Worm (Caenorhabditis elegans) whole organism, young adult: ENCODE data around the gene Y46G5A.28.

Experiments used
- B0336.3 ChIP-seq: fragments of 200-800 bp; sonication (Bioruptor generic); IDR thresholded peaks from 2 replicates; pipeline ENCODE4 v1.3.6; 2022; ENCODE audit warnings: missing genetic modification characterization, missing compliant biosample characterization
- C06A6.2 ChIP-seq: fragments of 200-800 bp; sonication (Bioruptor generic); conservative IDR thresholded peaks from 2 replicates; pipeline ENCODE4 v1.3.6; 2022; ENCODE audit warnings: missing genetic modification characterization, missing compliant biosample characterization
- D2030.7 ChIP-seq: fragments of 200-800 bp; sonication (Bioruptor generic); IDR thresholded peaks from 2 replicates; pipeline ENCODE4 v1.3.6; 2022; ENCODE audit warnings: missing genetic modification reagents, missing genetic modification characterization, missing compliant biosample characterization
- F10E7.11 ChIP-seq: sonication (generic microtip); optimal IDR thresholded peaks from 2 replicates; lab custom pipeline; 2017; ENCODE audit warnings: mild to moderate bottlenecking, missing genetic modification characterization, moderate library complexity, missing compliant biosample characterization
- F39B2.1 ChIP-seq: fragments of 200-800 bp; sonication (Bioruptor generic); IDR thresholded peaks from 2 replicates; pipeline ENCODE4 v1.3.6; 2022; ENCODE audit warnings: missing genetic modification reagents, missing genetic modification characterization, missing compliant biosample characterization
- F49E8.2 ChIP-seq: sonication (generic microtip); optimal IDR thresholded peaks from 3 replicates; lab custom pipeline; 2017; ENCODE audit warnings: missing genetic modification characterization, mild to moderate bottlenecking, missing compliant biosample characterization, antibody characterized with exemption, moderate library complexity; ENCODE audit not compliant: insufficient read depth
- K11D2.4 ChIP-seq: fragments of 200-800 bp; sonication (Bioruptor generic); IDR thresholded peaks from 2 replicates; pipeline ENCODE4 v1.3.6; 2022; ENCODE audit warnings: missing genetic modification reagents, missing genetic modification characterization, missing compliant biosample characterization
- T26A5.8 ChIP-seq: sonication (generic microtip); optimal IDR thresholded peaks from 2 replicates; lab custom pipeline; 2016; ENCODE audit warnings: missing genetic modification characterization, missing compliant biosample characterization
- Y79H2A.3 ChIP-seq: fragments of 200-800 bp; sonication (Bioruptor generic); conservative IDR thresholded peaks from 2 replicates; pipeline ENCODE4 v1.3.6; 2022; ENCODE audit warnings: missing genetic modification reagents, missing genetic modification characterization, missing compliant biosample characterization
- ama-1 ChIP-seq, 3 experiments: fragments of 150-350 bp in 1 of 3; sonication (generic microtip) in 2 of 3; optimal IDR thresholded peaks; 2 replicates each; lab custom pipeline; 2014 to 2018; ENCODE audit warnings: missing biosample characterization in 2 of 3, missing genetic modification characterization in 2 of 3, missing genetic modification reagents in 2 of 3
- aptf-2 ChIP-seq: fragments of 200-800 bp; sonication (Bioruptor generic); conservative IDR thresholded peaks from 2 replicates; pipeline ENCODE4 v1.3.6; 2022; ENCODE audit warnings: missing genetic modification reagents, missing genetic modification characterization, missing compliant biosample characterization
- aptf-3 ChIP-seq: fragments of 200-800 bp; sonication (Bioruptor generic); IDR thresholded peaks from 2 replicates; pipeline ENCODE4 v1.3.6; 2022; ENCODE audit warnings: missing genetic modification characterization, missing compliant biosample characterization
- athp-1 ChIP-seq: sonication (generic microtip); optimal IDR thresholded peaks from 2 replicates; lab custom pipeline; 2017; ENCODE audit warnings: mild to moderate bottlenecking, missing genetic modification characterization, missing compliant biosample characterization
- attf-3 ChIP-seq: fragments of 200-800 bp; sonication (Bioruptor generic); conservative IDR thresholded peaks from 2 replicates; pipeline ENCODE4 v1.3.6; 2022; ENCODE audit warnings: missing genetic modification reagents, missing genetic modification characterization, missing compliant biosample characterization
- attf-6 ChIP-seq: fragments of 200-800 bp; sonication (Bioruptor generic); IDR thresholded peaks from 2 replicates; pipeline ENCODE4 v1.3.6; 2022; ENCODE audit warnings: missing genetic modification reagents, missing genetic modification characterization, missing compliant biosample characterization
- ceh-100 ChIP-seq: fragments of 200-800 bp; sonication (Bioruptor generic); IDR thresholded peaks from 2 replicates; pipeline ENCODE4 v1.3.6; 2022; ENCODE audit warnings: missing genetic modification reagents, missing genetic modification characterization, missing compliant biosample characterization
- dpff-1 ChIP-seq: sonication (generic microtip); optimal IDR thresholded peaks from 2 replicates; lab custom pipeline; 2017; ENCODE audit warnings: mild to moderate bottlenecking, missing genetic modification characterization, missing compliant biosample characterization
- dpl-1 ChIP-seq: fragments of 150-350 bp; optimal IDR thresholded peaks from 2 replicates; lab custom pipeline; 2014; ENCODE audit warnings: missing biosample characterization, missing genetic modification reagents, missing genetic modification characterization
- gei-17 ChIP-seq: fragments of 200-800 bp; sonication (Bioruptor generic); optimal IDR thresholded peaks from 2 replicates; lab custom pipeline; 2018; ENCODE audit warnings: mild to moderate bottlenecking, missing genetic modification characterization, missing compliant biosample characterization
- him-1 ChIP-seq: sonication (generic microtip); optimal IDR thresholded peaks from 2 replicates; lab custom pipeline; 2016; ENCODE audit warnings: missing genotype, missing genetic modification reagents, missing genetic modification characterization, missing compliant biosample characterization
- hlh-12 ChIP-seq: sonication (generic microtip); optimal IDR thresholded peaks from 2 replicates; lab custom pipeline; 2016; ENCODE audit warnings: missing genetic modification characterization, missing compliant biosample characterization
- lag-1 ChIP-seq: fragments of 200-800 bp; sonication (Bioruptor generic); IDR thresholded peaks from 2 replicates; pipeline ENCODE4 v1.3.6; 2022; ENCODE audit warnings: missing genetic modification reagents, missing genetic modification characterization, missing compliant biosample characterization
- let-607 ChIP-seq, 2 experiments: fragments of 200-800 bp in 1 of 2; sonication (Bioruptor generic) in 1 of 2; sonication (generic microtip) in 1 of 2; optimal IDR thresholded peaks; 2 replicates each; lab custom pipeline; 2016 to 2018; ENCODE audit warnings: mild to moderate bottlenecking in 2 of 2, missing compliant biosample characterization in 2 of 2, missing genetic modification characterization in 2 of 2, moderate library complexity in 2 of 2, missing genotype in 1 of 2
- lin-26 ChIP-seq: fragments of 200-800 bp; sonication (Bioruptor generic); IDR thresholded peaks from 2 replicates; pipeline ENCODE4 v1.3.6; 2022; ENCODE audit warnings: missing genetic modification reagents, missing genetic modification characterization, missing compliant biosample characterization
- lin-40 ChIP-seq: sonication (generic microtip); optimal IDR thresholded peaks from 2 replicates; lab custom pipeline; 2016; ENCODE audit warnings: missing genetic modification characterization, mild to moderate bottlenecking, missing compliant biosample characterization, missing genotype, missing genetic modification reagents
- lsy-27 ChIP-seq: sonication (generic microtip); optimal IDR thresholded peaks from 2 replicates; lab custom pipeline; 2017; ENCODE audit warnings: missing genetic modification characterization, mild to moderate bottlenecking, missing compliant biosample characterization, antibody characterized with exemption, missing genotype, borderline replicate concordance; ENCODE audit not compliant: insufficient read depth
- madf-3 ChIP-seq: fragments of 200-800 bp; sonication (Bioruptor generic); IDR thresholded peaks from 2 replicates; pipeline ENCODE4 v1.3.6; 2022; ENCODE audit warnings: missing genetic modification reagents, missing genetic modification characterization, missing compliant biosample characterization
- madf-6 ChIP-seq: fragments of 200-800 bp; sonication (Bioruptor generic); IDR thresholded peaks from 2 replicates; pipeline ENCODE4 v1.3.6; 2022; ENCODE audit warnings: missing genetic modification reagents, missing genetic modification characterization, missing compliant biosample characterization
- mcd-1 ChIP-seq: fragments of 200-800 bp; sonication (Bioruptor generic); IDR thresholded peaks from 2 replicates; pipeline ENCODE4 v1.3.6; 2022; ENCODE audit warnings: missing genetic modification reagents, missing genetic modification characterization, missing compliant biosample characterization
- mel-28 ChIP-seq: sonication (generic microtip); optimal IDR thresholded peaks from 2 replicates; lab custom pipeline; 2016; ENCODE audit warnings: borderline replicate concordance, mild to moderate bottlenecking, missing genetic modification characterization, missing compliant biosample characterization
- nfyb-1 ChIP-seq: fragments of 200-800 bp; sonication (Bioruptor generic); IDR thresholded peaks from 2 replicates; pipeline ENCODE4 v1.3.6; 2022; ENCODE audit warnings: missing genetic modification reagents, missing genetic modification characterization, missing compliant biosample characterization
- nhr-90 ChIP-seq: sonication (generic microtip); optimal IDR thresholded peaks from 2 replicates; lab custom pipeline; 2016; ENCODE audit warnings: missing genotype, mild to moderate bottlenecking, missing genetic modification characterization, missing compliant biosample characterization
- pha-4 ChIP-seq: fragments of 150-350 bp; sonication (generic microtip); optimal IDR thresholded peaks from 2 replicates; lab custom pipeline; 2014; ENCODE audit warnings: missing biosample characterization, missing genetic modification reagents, missing genetic modification characterization
- rpc-1 ChIP-seq, 2 experiments: fragments of 150-350 bp in 1 of 2; sonication (generic microtip) in 1 of 2; optimal IDR thresholded peaks; 2 replicates each; lab custom pipeline; 2014 to 2018; ENCODE audit warnings: missing biosample characterization in 1 of 2, missing genetic modification characterization in 1 of 2, missing genetic modification reagents in 1 of 2, missing genotype in 1 of 2
- sdz-38 ChIP-seq: sonication (generic microtip); optimal IDR thresholded peaks from 2 replicates; lab custom pipeline; 2016; ENCODE audit warnings: missing genotype, missing genetic modification characterization, missing compliant biosample characterization
- snpc-1.1 ChIP-seq: sonication (generic microtip); optimal IDR thresholded peaks from 2 replicates; lab custom pipeline; 2017; ENCODE audit warnings: missing genetic modification characterization, mild to moderate bottlenecking, missing compliant biosample characterization, antibody characterized with exemption, moderate library complexity, missing genotype, missing genetic modification reagents; ENCODE audit not compliant: insufficient read depth
- snpc-4 ChIP-seq, 5 experiments: fragments of 150-350 bp in 1 of 5; sonication (generic microtip) in 4 of 5; optimal IDR thresholded peaks; 2 replicates each; lab custom pipeline; 2014 to 2018; ENCODE audit warnings: missing genetic modification characterization in 5 of 5, missing biosample characterization in 3 of 5, antibody characterized with exemption in 2 of 5, mild to moderate bottlenecking in 2 of 5, missing compliant biosample characterization in 2 of 5, missing genotype in 2 of 5, moderate library complexity in 2 of 5, missing genetic modification reagents in 1 of 5
- sptf-2 ChIP-seq: fragments of 200-800 bp; sonication (Bioruptor generic); optimal IDR thresholded peaks from 2 replicates; lab custom pipeline; 2018; ENCODE audit warnings: mild to moderate bottlenecking, missing genetic modification characterization, missing compliant biosample characterization
- tbp1 ChIP-seq: fragments of 200-800 bp; sonication (Bioruptor generic); optimal IDR thresholded peaks from 2 replicates; lab custom pipeline; 2018; ENCODE audit warnings: mild to moderate bottlenecking, missing genetic modification characterization, missing compliant biosample characterization
- unc-130 ChIP-seq: sonication (generic microtip); optimal IDR thresholded peaks from 2 replicates; lab custom pipeline; 2016; ENCODE audit warnings: missing genetic modification reagents, missing genetic modification characterization, missing compliant biosample characterization
- unc-62 ChIP-seq: fragments of 150-350 bp; optimal IDR thresholded peaks from 2 replicates; lab custom pipeline; 2014; ENCODE audit warnings: missing biosample characterization, missing genetic modification reagents, missing genetic modification characterization
- ztf-18 ChIP-seq: sonication (generic microtip); optimal IDR thresholded peaks from 2 replicates; lab custom pipeline; 2016; ENCODE audit warnings: missing genotype, mild to moderate bottlenecking, missing genetic modification characterization, missing compliant biosample characterization
- ztf-22 ChIP-seq: fragments of 200-800 bp; sonication (Bioruptor generic); optimal IDR thresholded peaks from 2 replicates; lab custom pipeline; 2018; ENCODE audit warnings: mild to moderate bottlenecking, missing genetic modification characterization, moderate library complexity, missing compliant biosample characterization
- ztf-26 ChIP-seq: sonication (generic microtip); optimal IDR thresholded peaks from 2 replicates; lab custom pipeline; 2017; ENCODE audit warnings: missing genetic modification characterization, missing compliant biosample characterization
- ztf-28 ChIP-seq: fragments of 200-800 bp; sonication (Bioruptor generic); IDR thresholded peaks from 2 replicates; pipeline ENCODE4 v1.3.6; 2022; ENCODE audit warnings: missing genetic modification reagents, missing genetic modification characterization, missing compliant biosample characterization
- ztf-3 ChIP-seq: fragments of 200-800 bp; sonication (Bioruptor generic); optimal IDR thresholded peaks from 2 replicates; lab custom pipeline; 2018; ENCODE audit warnings: mild to moderate bottlenecking, missing genetic modification characterization, missing compliant biosample characterization
- ztf-6 ChIP-seq: fragments of 200-800 bp; sonication (Bioruptor generic); IDR thresholded peaks from 2 replicates; pipeline ENCODE4 v1.3.6; 2022; ENCODE audit warnings: missing genetic modification reagents, missing genetic modification characterization, missing compliant biosample characterization

Gene Y46G5A.28

DNA sequence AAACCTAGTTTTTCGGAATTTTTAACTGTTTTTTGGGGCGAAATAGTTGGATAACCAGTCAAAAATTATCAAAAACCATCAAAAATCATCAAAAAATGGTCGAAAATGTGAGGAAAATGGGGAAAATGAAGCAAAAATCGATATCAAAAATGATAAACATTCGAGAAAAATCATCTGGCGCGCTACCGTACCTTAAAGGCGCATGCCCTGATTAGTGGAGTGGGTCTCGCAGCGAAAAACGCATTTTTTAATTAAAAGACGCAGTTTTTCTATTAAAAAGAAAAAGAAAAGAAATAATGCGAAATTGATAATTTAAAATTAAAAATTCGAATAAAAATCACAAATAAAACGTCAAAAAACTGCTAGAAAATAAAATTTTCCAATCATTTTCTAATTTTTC, 30.2 kb downstream of the Y46G5A.28 start, which contains the start of gene F35C5.1 (continued):
- TF ChIP-seq pha-4 (tag; lab: Kevin White, UChicago) (no peak), madf-6 (GFP tag; lab: Robert Waterston, UW) (peak; percentile 95), dpl-1 (GFP tag; lab: Kevin White, UChicago) (peak; percentile 76), B0336.3 (GFP tag; lab: Robert Waterston, UW) (no peak), Y79H2A.3 (GFP tag; lab: Robert Waterston, UW) (no peak), rpc-1 (optimal IDR thresholded peaks at IDR 0.05; lab: Kevin White, UChicago) (no peak), rpc-1 (tag; optimal IDR thresholded peaks at IDR 0.05; lab: Kevin White, UChicago) (no peak), mel-28 (tag; lab: Kevin White, UChicago) (no peak), T26A5.8 (no peak), ama-1 (optimal IDR thresholded peaks at IDR 0.05; lab: Kevin White, UChicago) (no peak), ama-1 (GFP tag; optimal IDR thresholded peaks at IDR 0.05; lab: Kevin White, UChicago) (no peak), tbp1 (GFP tag; lab: Kevin White, UChicago) (peak; percentile 25), ceh-100 (GFP tag; lab: Robert Waterston, UW) (no peak), attf-3 (GFP tag; lab: Robert Waterston, UW) (0 out of 2 replicates have a peak, but pooled peaks have one; percentile 18), lin-26 (GFP tag; lab: Robert Waterston, UW) (no peak), attf-6 (no peak), unc-62 (no peak), ztf-26 (tag; lab: Kevin White, UChicago) (no peak), F10E7.11 (no peak), snpc-1.1 (tag; lab: Kevin White, UChicago) (peak; percentile 34), unc-130 (GFP tag; lab: Kevin White, UChicago) (peak; percentile 20), aptf-2 (GFP tag; lab: Robert Waterston, UW) (no peak), athp-1 (tag; lab: Kevin White, UChicago) (no peak), ztf-28 (GFP tag; lab: Robert Waterston, UW) (no peak), ztf-22 (GFP tag; lab: Kevin White, UChicago) (no peak), mcd-1 (GFP tag; lab: Robert Waterston, UW) (peak; percentile 43; the same call in 1 of the 2 replicates), ztf-3 (GFP tag; lab: Kevin White, UChicago) (no peak), ztf-6 (no peak), aptf-3 (GFP tag; lab: Robert Waterston, UW) (no peak), gei-17 (GFP tag; lab: Kevin White, UChicago) (no peak), ztf-18 (tag; lab: Kevin White, UChicago) (no peak), dpff-1 (tag; lab: Kevin White, UChicago) (no peak), C06A6.2 (GFP tag; lab: Robert Waterston, UW) (no peak), K11D2.4 (GFP tag; lab: Robert Waterston, UW) (no peak), snpc-4 (GFP tag; optimal IDR thresholded peaks at IDR 0.05; lab: Kevin White, UChicago) (peak; percentile 24), snpc-4 (tag; optimal IDR thresholded peaks at IDR 0.05; lab: Kevin White, UChicago) (peak in 2 of 4 experiments; percentile 18 to 30), lin-40 (tag; lab: Kevin White, UChicago) (no peak), sdz-38 (tag; lab: Kevin White, UChicago) (no peak), F49E8.2 (tag; lab: Kevin White, UChicago) (peak; percentile 64), D2030.7 (GFP tag; lab: Robert Waterston, UW) (peak; percentile 78), nfyb-1 (0 out of 2 replicates have a peak, but pooled peaks have one; percentile 20), madf-3 (GFP tag; lab: Robert Waterston, UW) (no peak), lsy-27 (tag; lab: Kevin White, UChicago) (no peak), F39B2.1 (no peak), hlh-12 (tag; lab: Kevin White, UChicago) (no peak), nhr-90 (tag; lab: Kevin White, UChicago) (no peak), let-607 (tag; optimal IDR thresholded peaks at IDR 0.05; lab: Kevin White, UChicago) (no peak), sptf-2 (no peak), lag-1 (GFP tag; lab: Robert Waterston, UW) (no peak), him-1 (tag; lab: Kevin White, UChicago) (no peak)
